Worm (Caenorhabditis elegans) whole organism, L2 larva: Measurements from ENCODE around the gene C01F6.14.

Experiments used
- C34F6.9 ChIP-seq: fragments of 150-350 bp; optimal IDR thresholded peaks from 2 replicates; lab custom pipeline; 2014; ENCODE audit warnings: missing biosample characterization, missing genetic modification characterization
- R02D3.7 ChIP-seq: fragments of 150-350 bp; optimal IDR thresholded peaks from 2 replicates; lab custom pipeline; 2014; ENCODE audit warnings: missing biosample characterization, missing genetic modification characterization
- ZK546.5 ChIP-seq: sonication (generic microtip); optimal IDR thresholded peaks from 2 replicates; lab custom pipeline; 2017; ENCODE audit warnings: missing biosample characterization, missing genetic modification characterization
- alr-1 ChIP-seq: fragments of 150-350 bp; optimal IDR thresholded peaks from 2 replicates; lab custom pipeline; 2014; ENCODE audit warnings: missing biosample characterization, missing genetic modification characterization
- aly-2 ChIP-seq: fragments of 150-350 bp; optimal IDR thresholded peaks from 2 replicates; lab custom pipeline; 2014; ENCODE audit warnings: missing biosample characterization, missing genetic modification characterization
- ama-1 ChIP-seq: fragments of 150-350 bp; optimal IDR thresholded peaks from 2 replicates; lab custom pipeline; 2018; ENCODE audit warnings: inconsistent platforms
- blmp-1 ChIP-seq: sonication (generic microtip); optimal IDR thresholded peaks from 2 replicates; lab custom pipeline; 2017; ENCODE audit warnings: missing genetic modification characterization, mild to moderate bottlenecking, missing compliant biosample characterization, antibody characterized with exemption, moderate library complexity; ENCODE audit not compliant: insufficient read depth
- ceh-16 ChIP-seq: fragments of 150-350 bp; optimal IDR thresholded peaks from 2 replicates; lab custom pipeline; 2014; ENCODE audit warnings: missing biosample characterization, missing genetic modification characterization
- ceh-82 ChIP-seq: fragments of 150-350 bp; optimal IDR thresholded peaks from 2 replicates; lab custom pipeline; 2014; ENCODE audit warnings: missing biosample characterization, missing genetic modification characterization
- crh-2 ChIP-seq: sonication (generic microtip); optimal IDR thresholded peaks from 2 replicates; lab custom pipeline; 2017; ENCODE audit warnings: missing biosample characterization, missing genetic modification characterization
- dmd-4 ChIP-seq: sonication (generic microtip); optimal IDR thresholded peaks from 2 replicates; lab custom pipeline; 2017; ENCODE audit warnings: missing biosample characterization, missing genetic modification characterization
- egl-27 ChIP-seq: sonication (generic microtip); optimal IDR thresholded peaks from 3 replicates; lab custom pipeline; 2017; ENCODE audit warnings: missing biosample characterization, missing genetic modification reagents, missing genetic modification characterization
- elt-3 ChIP-seq: sonication (generic microtip); optimal IDR thresholded peaks from 2 replicates; lab custom pipeline; 2017; ENCODE audit warnings: missing biosample characterization, missing genetic modification characterization
- gmeb-1 ChIP-seq: fragments of 150-350 bp; optimal IDR thresholded peaks from 2 replicates; lab custom pipeline; 2014; ENCODE audit warnings: missing biosample characterization, missing genetic modification characterization
- lin-13 ChIP-seq: fragments of 150-350 bp; optimal IDR thresholded peaks from 2 replicates; lab custom pipeline; 2014; ENCODE audit warnings: missing biosample characterization, missing genetic modification reagents, missing genetic modification characterization
- lin-39 ChIP-seq: fragments of 150-350 bp; optimal IDR thresholded peaks from 2 replicates; lab custom pipeline; 2014; ENCODE audit warnings: missing biosample characterization, missing genetic modification reagents, missing genetic modification characterization
- lsy-2 ChIP-seq, 2 experiments: fragments of 150-350 bp in 1 of 2; sonication (generic microtip) in 1 of 2; optimal IDR thresholded peaks; 2 replicates each; lab custom pipeline; 2014 to 2017; ENCODE audit warnings: missing biosample characterization in 2 of 2, missing genetic modification characterization in 2 of 2
- mab-5 ChIP-seq: fragments of 150-350 bp; optimal IDR thresholded peaks from 2 replicates; lab custom pipeline; 2014; ENCODE audit warnings: missing biosample characterization, missing genetic modification characterization
- mbf-1 ChIP-seq: sonication (generic microtip); optimal IDR thresholded peaks from 2 replicates; lab custom pipeline; 2017; ENCODE audit warnings: missing biosample characterization, missing genetic modification characterization
- mdl-1 ChIP-seq, 2 experiments: fragments of 150-350 bp in 1 of 2; sonication (generic microtip) in 1 of 2; optimal IDR thresholded peaks; 2 replicates each; lab custom pipeline; 2017; ENCODE audit warnings: missing biosample characterization in 2 of 2, missing genetic modification characterization in 2 of 2
- nhr-10 ChIP-seq: sonication (generic microtip); optimal IDR thresholded peaks from 2 replicates; lab custom pipeline; 2017; ENCODE audit warnings: missing biosample characterization, missing genetic modification characterization
- nhr-11 ChIP-seq: fragments of 150-350 bp; optimal IDR thresholded peaks from 2 replicates; lab custom pipeline; 2014; ENCODE audit warnings: missing biosample characterization, missing genetic modification characterization
- nhr-12 ChIP-seq: fragments of 150-350 bp; optimal IDR thresholded peaks from 2 replicates; lab custom pipeline; 2014; ENCODE audit warnings: missing biosample characterization, missing genetic modification characterization
- nhr-129 ChIP-seq: fragments of 150-350 bp; optimal IDR thresholded peaks from 2 replicates; lab custom pipeline; 2014; ENCODE audit warnings: missing biosample characterization, missing genetic modification characterization
- nhr-21 ChIP-seq: fragments of 150-350 bp; optimal IDR thresholded peaks from 2 replicates; lab custom pipeline; 2014; ENCODE audit warnings: missing biosample characterization, missing genetic modification characterization
- nhr-23 ChIP-seq: fragments of 150-350 bp; optimal IDR thresholded peaks from 2 replicates; lab custom pipeline; 2014; ENCODE audit warnings: missing biosample characterization, missing genetic modification reagents, missing genetic modification characterization
- nhr-237 ChIP-seq: fragments of 150-350 bp; optimal IDR thresholded peaks from 2 replicates; lab custom pipeline; 2014; ENCODE audit warnings: missing biosample characterization, missing genetic modification characterization
- nhr-25 ChIP-seq: fragments of 150-350 bp; sonication (generic microtip); optimal IDR thresholded peaks from 3 replicates; lab custom pipeline; 2014; ENCODE audit warnings: missing biosample characterization, missing genetic modification characterization
- nhr-6 ChIP-seq: fragments of 150-350 bp; optimal IDR thresholded peaks from 2 replicates; lab custom pipeline; 2014; ENCODE audit warnings: missing biosample characterization, missing genetic modification characterization
- sem-4 ChIP-seq: fragments of 150-350 bp; optimal IDR thresholded peaks from 2 replicates; lab custom pipeline; 2014; ENCODE audit warnings: missing biosample characterization, missing genetic modification reagents, missing genetic modification characterization
- skn-1 ChIP-seq: sonication (generic microtip); optimal IDR thresholded peaks from 2 replicates; lab custom pipeline; 2017; ENCODE audit warnings: missing biosample characterization, missing genetic modification characterization
- sma-3 ChIP-seq: sonication (generic microtip); optimal IDR thresholded peaks from 2 replicates; lab custom pipeline; 2016; ENCODE audit warnings: missing genetic modification reagents, missing genetic modification characterization, missing compliant biosample characterization
- sma-9 ChIP-seq, 2 experiments: fragments of 150-350 bp in 1 of 2; sonication (generic microtip) in 1 of 2; optimal IDR thresholded peaks; 2 replicates each; lab custom pipeline; 2014 to 2016; ENCODE audit warnings: missing genetic modification characterization in 2 of 2, mild to moderate bottlenecking in 1 of 2, missing biosample characterization in 1 of 2, missing compliant biosample characterization in 1 of 2, missing genetic modification reagents in 1 of 2, moderate library complexity in 1 of 2
- snpc-4 ChIP-seq: fragments of 150-350 bp; optimal IDR thresholded peaks from 2 replicates; lab custom pipeline; 2014; ENCODE audit warnings: missing biosample characterization, missing genetic modification characterization
- unc-39 ChIP-seq: fragments of 150-350 bp; optimal IDR thresholded peaks from 2 replicates; lab custom pipeline; 2014; ENCODE audit warnings: missing biosample characterization, missing genetic modification characterization
- unc-55 ChIP-seq: fragments of 150-350 bp; sonication (generic microtip); optimal IDR thresholded peaks from 3 replicates; lab custom pipeline; 2014; ENCODE audit warnings: missing biosample characterization, missing genetic modification reagents, missing genetic modification characterization
- unc-62 ChIP-seq: fragments of 150-350 bp; optimal IDR thresholded peaks from 2 replicates; lab custom pipeline; 2014; ENCODE audit warnings: missing biosample characterization, missing genetic modification reagents, missing genetic modification characterization
- zag-1 ChIP-seq: fragments of 150-350 bp; optimal IDR thresholded peaks from 2 replicates; lab custom pipeline; 2014; ENCODE audit warnings: missing biosample characterization, missing genetic modification characterization
- ztf-1 ChIP-seq: fragments of 200-800 bp; sonication (Bioruptor generic); conservative IDR thresholded peaks from 2 replicates; pipeline ENCODE4 v1.3.6; 2022; ENCODE audit warnings: missing genetic modification characterization, missing compliant biosample characterization
- ztf-11 ChIP-seq: sonication (generic microtip); optimal IDR thresholded peaks from 2 replicates; lab custom pipeline; 2017; ENCODE audit warnings: missing biosample characterization, missing genetic modification characterization
- ztf-4 ChIP-seq: fragments of 150-350 bp; optimal IDR thresholded peaks from 2 replicates; lab custom pipeline; 2014; ENCODE audit warnings: missing biosample characterization, missing genetic modification characterization

Gene C01F6.14

DNA sequence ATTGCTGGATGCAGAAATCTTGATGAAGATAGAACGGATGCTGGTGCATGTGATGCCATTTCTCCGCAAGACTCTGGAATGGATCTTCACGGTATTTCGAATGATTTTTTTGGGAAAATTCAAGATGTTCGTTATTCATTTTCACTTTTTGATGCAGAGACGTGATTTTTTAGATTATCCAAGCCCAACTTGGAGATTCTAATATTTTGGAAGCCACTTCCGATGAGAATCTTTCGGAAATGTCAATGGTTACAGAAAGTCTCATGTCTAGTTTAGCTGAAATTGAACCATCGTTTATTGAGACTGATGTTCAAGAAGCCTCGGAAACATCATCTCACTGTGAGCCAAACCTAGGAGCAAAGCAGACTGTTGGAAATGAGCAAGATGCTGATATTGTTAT is 3.1 kb downstream of the C01F6.14 start:
- TF ChIP-seq ceh-82, result no peak
- no peak for TF ChIP-seq nhr-25
- TF ChIP-seq ama-1 (lab: Kevin White, UChicago), result no peak
- TF ChIP-seq aly-2 (tag; lab: Kevin White, UChicago), result no peak
- TF ChIP-seq mbf-1 (tag; lab: Kevin White, UChicago), result no peak
- TF ChIP-seq nhr-129 (tag; lab: Kevin White, UChicago), result no peak
- no peak for TF ChIP-seq sem-4 (tag; lab: Kevin White, UChicago)
- TF ChIP-seq zag-1 (tag; lab: Kevin White, UChicago), result no peak
- no peak for TF ChIP-seq sma-3 (GFP tag; lab: Kevin White, UChicago)
- no peak for TF ChIP-seq crh-2 (tag; lab: Kevin White, UChicago)

DNA sequence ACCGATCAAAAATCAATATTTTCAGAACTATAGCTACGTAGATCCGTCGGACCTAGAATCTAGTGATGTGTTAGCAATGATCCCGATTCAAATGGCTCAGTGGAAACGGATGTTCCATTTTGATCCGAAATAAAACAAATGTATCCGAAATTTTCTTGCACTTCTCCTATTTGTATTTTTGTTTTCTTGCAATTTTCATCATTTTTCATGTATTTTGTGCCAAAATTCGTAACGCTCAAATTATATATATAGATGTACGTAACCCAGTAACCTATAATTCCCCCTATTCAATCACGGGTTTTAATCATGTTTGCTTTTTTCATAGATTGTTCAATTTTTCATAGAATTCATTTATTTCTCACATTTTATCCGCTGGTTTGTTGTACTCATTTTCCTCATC is 5.0 kb downstream of the C01F6.14 start, which contains the start of gene gldi-10:
TSS of gene gldi-10 (plus strand) at position 301 of the 400 bp plus-strand sequence.
- TF ChIP-seq gmeb-1 (tag; lab: Kevin White, UChicago) (no peak), nhr-25 (no peak), ZK546.5 (tag; lab: Kevin White, UChicago) (no peak), nhr-10 (no peak), ama-1 (lab: Kevin White, UChicago) (no peak), nhr-6 (tag; lab: Kevin White, UChicago) (no peak), unc-55 (GFP tag; lab: Kevin White, UChicago) (no peak), zag-1 (tag; lab: Kevin White, UChicago) (no peak), sma-3 (GFP tag; lab: Kevin White, UChicago) (no peak), mbf-1 (tag; lab: Kevin White, UChicago) (no peak), snpc-4 (tag; lab: Kevin White, UChicago) (no peak), nhr-21 (tag; lab: Kevin White, UChicago) (no peak), ceh-16 (no peak), lin-39 (tag; lab: Kevin White, UChicago) (no peak), ztf-11 (tag; lab: Kevin White, UChicago) (no peak), ztf-1 (GFP tag; lab: Robert Waterston, UW) (no peak), mab-5 (tag; lab: Kevin White, UChicago) (no peak), nhr-129 (tag; lab: Kevin White, UChicago) (no peak)

DNA sequence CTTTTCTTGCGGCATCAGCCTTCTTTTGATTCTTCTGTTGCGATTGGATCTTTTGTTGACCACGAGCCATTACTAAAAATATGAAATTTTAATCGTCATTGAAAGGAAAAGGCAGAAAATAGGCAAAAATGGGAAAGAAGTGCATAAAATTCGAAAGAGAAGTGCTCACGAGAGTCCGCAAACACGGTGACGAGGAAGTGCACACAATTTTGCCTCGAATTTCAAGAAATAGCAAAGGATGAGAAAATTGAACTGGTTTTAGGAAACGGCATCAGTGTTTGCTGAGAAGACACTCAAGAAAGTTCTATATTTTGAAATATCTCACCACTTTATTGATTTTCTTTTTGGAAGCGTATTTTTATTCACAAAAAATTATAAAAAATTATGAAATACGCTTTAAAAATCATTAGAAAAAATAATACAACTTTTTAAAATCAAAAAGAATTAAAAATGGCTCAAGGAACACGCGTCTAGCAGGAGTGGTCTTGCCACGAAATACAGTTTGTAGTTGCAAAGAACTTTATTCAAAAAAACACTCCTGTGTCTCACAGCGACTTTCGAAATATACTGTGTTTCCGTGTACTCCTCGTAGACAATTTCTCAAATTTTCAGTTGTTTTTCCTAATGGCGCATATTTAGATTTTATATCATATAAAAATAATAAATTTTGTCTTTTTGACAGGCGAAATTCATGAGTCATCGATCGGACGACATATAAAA is 7.6 kb downstream of the C01F6.14 start, which contains the start of the genes znf-706 and cpna-3:
TSS of gene znf-706 (minus strand) at position 72 of the 720 bp plus-strand sequence.
TSS of gene cpna-3 (plus strand) at position 683 of the 720 bp plus-strand sequence.
- TF ChIP-seq egl-27 (no peak), sem-4 (tag; lab: Kevin White, UChicago) (no peak), aly-2 (tag; lab: Kevin White, UChicago) (no peak), snpc-4 (tag; lab: Kevin White, UChicago) (no peak), ceh-82 (no peak), C34F6.9 (tag; lab: Kevin White, UChicago) (peak; percentile 55), nhr-6 (tag; lab: Kevin White, UChicago) (no peak), ztf-1 (GFP tag; lab: Robert Waterston, UW) (no peak), elt-3 (tag; lab: Kevin White, UChicago) (no peak), ztf-4 (tag; lab: Kevin White, UChicago) (no peak), skn-1 (no peak), nhr-12 (no peak), nhr-10 (no peak), unc-62 (GFP tag; lab: Kevin White, UChicago) (no peak), sma-9 (GFP tag; optimal IDR thresholded peaks at IDR 0.05; lab: Kevin White, UChicago) (no peak), sma-9 (tag; optimal IDR thresholded peaks at IDR 0.05; lab: Kevin White, UChicago) (no peak), nhr-237 (tag; lab: Kevin White, UChicago) (no peak), ZK546.5 (tag; lab: Kevin White, UChicago) (no peak), dmd-4 (tag; lab: Kevin White, UChicago) (no peak), nhr-23 (tag; lab: Kevin White, UChicago) (no peak), nhr-129 (tag; lab: Kevin White, UChicago) (peak; percentile 46), unc-55 (GFP tag; lab: Kevin White, UChicago) (peak; percentile 62), alr-1 (tag; lab: Kevin White, UChicago) (no peak), mab-5 (tag; lab: Kevin White, UChicago) (no peak), lsy-2 (tag; optimal IDR thresholded peaks at IDR 0.05; lab: Kevin White, UChicago) (peak in 1 of 2 experiments; percentile 51), R02D3.7 (tag; lab: Kevin White, UChicago) (no peak), crh-2 (tag; lab: Kevin White, UChicago) (no peak), mdl-1 (tag; optimal IDR thresholded peaks at IDR 0.05; lab: Kevin White, UChicago) (no peak), unc-39 (tag; lab: Kevin White, UChicago) (no peak), lin-13 (no peak), blmp-1 (tag; lab: Kevin White, UChicago) (no peak), gmeb-1 (tag; lab: Kevin White, UChicago) (peak; percentile 40), sma-3 (GFP tag; lab: Kevin White, UChicago) (no peak), nhr-11 (no peak)
